Comparison of ENCODE assay signal across 1 fruit fly cellular context in genomic region chrX:22830509-22830908, dm6.
A peak's percentile ranks its signal among the peaks of the same experiment; 100 is the strongest.
TF ChIP-seq lines count a peak whose summit lies in the region.

No protein-coding gene starts in this region.

TF ChIP-seq in whole organism, embryonic, 481 proteins besides CTCF, POLR2A, EP300 and RAD21 (continued from another document):
- TF ChIP-seq pros (GFP tag; optimal IDR thresholded peaks at IDR 0.05; lab: Kevin White, UChicago) (peak; percentile 17), Drgx (GFP tag; IDR thresholded peaks at IDR 0.05; lab: Robert Waterston, UW) (no peak), grn (GFP tag; optimal IDR thresholded peaks at IDR 0.05; lab: Kevin White, UChicago) (peak; percentile 40), slp2 (GFP tag; optimal IDR thresholded peaks at IDR 0.05; lab: Kevin White, UChicago) (no peak), CG7556 (GFP tag; optimal IDR thresholded peaks at IDR 0.05; lab: Kevin White, UChicago) (no peak), CG8478 (optimal IDR thresholded peaks at IDR 0.05; lab: Kevin White, UChicago) (no peak), bsh (GFP tag; optimal IDR thresholded peaks at IDR 0.05; lab: Kevin White, UChicago) (no peak), CG8089 (GFP tag; optimal IDR thresholded peaks at IDR 0.05; lab: Kevin White, UChicago) (no peak), CG8944 (GFP tag; optimal IDR thresholded peaks at IDR 0.05; lab: Kevin White, UChicago) (no peak), Rfx (GFP tag; IDR thresholded peaks at IDR 0.05; lab: Robert Waterston, UW) (no peak), CG13894 (tag; optimal IDR thresholded peaks at IDR 0.05; lab: Kevin White, UChicago) (no peak), Hr78 (GFP tag; optimal IDR thresholded peaks at IDR 0.05; lab: Kevin White, UChicago) (peak in 1 of 2 experiments; percentile 76), CG17568 (GFP tag; optimal IDR thresholded peaks at IDR 0.05; lab: Kevin White, UChicago) (no peak), CG2199 (GFP tag; IDR thresholded peaks at IDR 0.05; lab: Robert Waterston, UW) (peak; percentile 72; the same call in 1 of the 3 replicates), btn (GFP tag; optimal IDR thresholded peaks at IDR 0.05; lab: Kevin White, UChicago) (no peak), CG4360 (GFP tag; IDR thresholded peaks at IDR 0.05; lab: Robert Waterston, UW) (peak; percentile 42; the same call in 1 of the 2 replicates), tll (GFP tag; optimal IDR thresholded peaks at IDR 0.05; lab: Kevin White, UChicago) (peak in 1 of 2 experiments; percentile 85), CG5180 (GFP tag; optimal IDR thresholded peaks at IDR 0.05; lab: Kevin White, UChicago) (no peak), CG12219 (GFP tag; optimal IDR thresholded peaks at IDR 0.05; lab: Kevin White, UChicago) (no peak), Atf3 (GFP tag; optimal IDR thresholded peaks at IDR 0.05; lab: Kevin White, UChicago) (no peak), zen (tag; optimal IDR thresholded peaks at IDR 0.05; lab: Kevin White, UChicago) (peak; percentile 10), ac (GFP tag; optimal IDR thresholded peaks at IDR 0.05; lab: Kevin White, UChicago) (no peak), ash1 (GFP tag; optimal IDR thresholded peaks at IDR 0.05; lab: Kevin White, UChicago) (no peak), org-1 (GFP tag; optimal IDR thresholded peaks at IDR 0.05; lab: Kevin White, UChicago) (no peak), fd3F (GFP tag; optimal IDR thresholded peaks at IDR 0.05; lab: Kevin White, UChicago) (no peak), cwo (GFP tag; optimal IDR thresholded peaks at IDR 0.05; lab: Kevin White, UChicago) (peak; percentile 58)
